Fruit fly (Drosophila melanogaster): ENCODE results near the gene CG15629.

DNA sequence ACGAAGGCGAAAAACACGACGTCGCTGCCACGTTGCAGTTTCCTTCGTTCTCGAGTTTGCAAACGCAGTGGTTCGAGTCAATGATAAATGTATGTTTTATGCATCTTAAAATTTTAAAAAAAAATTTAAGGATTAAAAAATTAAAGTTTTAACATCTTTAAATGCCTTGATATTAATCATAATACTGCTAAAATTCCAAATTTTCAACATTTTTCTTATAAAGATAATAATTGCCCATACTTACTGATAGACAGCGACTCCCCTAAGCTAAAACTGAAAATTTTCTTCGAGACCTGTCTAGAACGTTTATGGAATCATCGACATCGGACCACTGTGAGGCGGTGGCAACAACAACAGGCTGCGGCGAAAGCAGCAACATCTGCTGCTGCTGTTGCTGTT, 8.5 kb downstream of the CG15629 start:
- no peak for TF ChIP-seq Dif (GFP tag; optimal IDR thresholded peaks at IDR 0.05; ENCODE audit: partially characterized antibody)
- no peak for TF ChIP-seq Abd-B (GFP tag; optimal IDR thresholded peaks at IDR 0.05)
- no peak for TF ChIP-seq Mio (GFP tag; optimal IDR thresholded peaks at IDR 0.05)
- peak; percentile 73 for TF ChIP-seq h (GFP tag; optimal IDR thresholded peaks at IDR 0.05)
- TF ChIP-seq Vsx2 (GFP tag; optimal IDR thresholded peaks at IDR 0.05; ENCODE audit: partially characterized antibody), result no peak
- TF ChIP-seq woc (GFP tag; optimal IDR thresholded peaks at IDR 0.05), result peak; percentile 75
- TF ChIP-seq pan (optimal IDR thresholded peaks at IDR 0.05), result no peak
- TF ChIP-seq sv (GFP tag; optimal IDR thresholded peaks at IDR 0.05), result peak; percentile 77
- peak; percentile 50 for TF ChIP-seq dmrt93B (GFP tag; optimal IDR thresholded peaks at IDR 0.05)
